Fruit fly (Drosophila melanogaster): Measurements from ENCODE around the gene pros.

DNA sequence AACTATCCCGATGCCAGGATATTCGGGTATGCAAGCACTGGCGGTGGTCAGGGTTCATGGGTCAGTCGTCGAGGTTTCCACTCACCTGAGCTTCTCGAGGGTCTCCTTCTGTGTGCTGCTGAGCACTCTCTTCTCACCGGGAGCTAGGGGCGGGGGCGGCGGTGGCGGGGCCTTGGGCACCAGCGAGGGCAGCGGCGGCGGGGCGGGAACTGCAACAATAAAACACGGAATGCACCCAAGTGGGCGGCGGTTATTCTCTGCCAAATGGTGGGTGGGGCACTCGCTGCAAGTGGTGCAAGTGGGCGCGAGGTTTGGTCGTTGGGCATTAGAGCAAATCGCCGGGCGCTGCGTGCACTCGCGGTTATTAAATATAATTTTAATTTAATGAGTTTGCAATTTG, 112.8 kb downstream of the pros start:
- TF ChIP-seq CG8301 (tag; optimal IDR thresholded peaks at IDR 0.05): no peak
- TF ChIP-seq CG9948 (tag; optimal IDR thresholded peaks at IDR 0.05): no peak
- TF ChIP-seq Snoo (tag; optimal IDR thresholded peaks at IDR 0.05): no peak
- no peak for TF ChIP-seq CG4496 (GFP tag; IDR thresholded peaks at IDR 0.05)
- TF ChIP-seq CG32121 (GFP tag; IDR thresholded peaks at IDR 0.05): no peak
- TF ChIP-seq CG12605 (GFP tag; IDR thresholded peaks at IDR 0.05): no peak
- no peak for TF ChIP-seq CG13204 (GFP tag; optimal IDR thresholded peaks at IDR 0.05)
- no peak for TF ChIP-seq CG34367 (tag; optimal IDR thresholded peaks at IDR 0.05)
- TF ChIP-seq D1 (tag; optimal IDR thresholded peaks at IDR 0.05): no peak
